Worm (Caenorhabditis elegans) whole organism, L2 larva: ENCODE measurements around the gene F59A7.5.

ENCODE experiments used
- C34F6.9 ChIP-seq: fragments of 150-350 bp; optimal IDR thresholded peaks from 2 replicates; lab custom pipeline; 2014; ENCODE audit warnings: missing biosample characterization, missing genetic modification characterization
- F13H6.1 ChIP-seq: sonication (generic microtip); optimal IDR thresholded peaks from 2 replicates; lab custom pipeline; 2016; ENCODE audit warnings: missing genetic modification characterization, missing compliant biosample characterization
- R02D3.7 ChIP-seq: fragments of 150-350 bp; optimal IDR thresholded peaks from 2 replicates; lab custom pipeline; 2014; ENCODE audit warnings: missing biosample characterization, missing genetic modification characterization
- Y55F3AM.14 ChIP-seq: fragments of 200-800 bp; sonication (Bioruptor generic); optimal IDR thresholded peaks from 2 replicates; lab custom pipeline; 2018; ENCODE audit warnings: mild to moderate bottlenecking, missing genetic modification characterization, missing compliant biosample characterization
- ZK546.5 ChIP-seq: sonication (generic microtip); optimal IDR thresholded peaks from 2 replicates; lab custom pipeline; 2017; ENCODE audit warnings: missing biosample characterization, missing genetic modification characterization
- alr-1 ChIP-seq: fragments of 150-350 bp; optimal IDR thresholded peaks from 2 replicates; lab custom pipeline; 2014; ENCODE audit warnings: missing biosample characterization, missing genetic modification characterization
- ama-1 ChIP-seq: fragments of 150-350 bp; optimal IDR thresholded peaks from 2 replicates; lab custom pipeline; 2018; ENCODE audit warnings: inconsistent platforms
- blmp-1 ChIP-seq: sonication (generic microtip); optimal IDR thresholded peaks from 2 replicates; lab custom pipeline; 2017; ENCODE audit warnings: missing genetic modification characterization, mild to moderate bottlenecking, missing compliant biosample characterization, antibody characterized with exemption, moderate library complexity; ENCODE audit not compliant: insufficient read depth
- ceh-16 ChIP-seq: fragments of 150-350 bp; optimal IDR thresholded peaks from 2 replicates; lab custom pipeline; 2014; ENCODE audit warnings: missing biosample characterization, missing genetic modification characterization
- ceh-82 ChIP-seq: fragments of 150-350 bp; optimal IDR thresholded peaks from 2 replicates; lab custom pipeline; 2014; ENCODE audit warnings: missing biosample characterization, missing genetic modification characterization
- crh-2 ChIP-seq: sonication (generic microtip); optimal IDR thresholded peaks from 2 replicates; lab custom pipeline; 2017; ENCODE audit warnings: missing biosample characterization, missing genetic modification characterization
- dmd-4 ChIP-seq: sonication (generic microtip); optimal IDR thresholded peaks from 2 replicates; lab custom pipeline; 2017; ENCODE audit warnings: missing biosample characterization, missing genetic modification characterization
- egl-27 ChIP-seq: sonication (generic microtip); optimal IDR thresholded peaks from 3 replicates; lab custom pipeline; 2017; ENCODE audit warnings: missing biosample characterization, missing genetic modification reagents, missing genetic modification characterization
- elt-1 ChIP-seq: fragments of 150-350 bp; optimal IDR thresholded peaks from 2 replicates; lab custom pipeline; 2014; ENCODE audit warnings: missing biosample characterization, missing genetic modification characterization
- elt-3 ChIP-seq: sonication (generic microtip); optimal IDR thresholded peaks from 2 replicates; lab custom pipeline; 2017; ENCODE audit warnings: missing biosample characterization, missing genetic modification characterization
- fos-1 ChIP-seq: fragments of 150-350 bp; optimal IDR thresholded peaks from 2 replicates; lab custom pipeline; 2014; ENCODE audit warnings: missing biosample characterization, missing genetic modification characterization
- lin-11 ChIP-seq: fragments of 150-350 bp; sonication (generic microtip); optimal IDR thresholded peaks from 2 replicates; lab custom pipeline; 2014; ENCODE audit warnings: missing biosample characterization, missing genetic modification characterization, inconsistent platforms, mixed read lengths
- lin-13 ChIP-seq: fragments of 150-350 bp; optimal IDR thresholded peaks from 2 replicates; lab custom pipeline; 2014; ENCODE audit warnings: missing biosample characterization, missing genetic modification reagents, missing genetic modification characterization
- lsy-2 ChIP-seq, 2 experiments: fragments of 150-350 bp in 1 of 2; sonication (generic microtip) in 1 of 2; optimal IDR thresholded peaks; 2 replicates each; lab custom pipeline; 2014 to 2017; ENCODE audit warnings: missing biosample characterization in 2 of 2, missing genetic modification characterization in 2 of 2
- mab-5 ChIP-seq: fragments of 150-350 bp; optimal IDR thresholded peaks from 2 replicates; lab custom pipeline; 2014; ENCODE audit warnings: missing biosample characterization, missing genetic modification characterization
- mbf-1 ChIP-seq: sonication (generic microtip); optimal IDR thresholded peaks from 2 replicates; lab custom pipeline; 2017; ENCODE audit warnings: missing biosample characterization, missing genetic modification characterization
- nhr-10 ChIP-seq: sonication (generic microtip); optimal IDR thresholded peaks from 2 replicates; lab custom pipeline; 2017; ENCODE audit warnings: missing biosample characterization, missing genetic modification characterization
- nhr-11 ChIP-seq: fragments of 150-350 bp; optimal IDR thresholded peaks from 2 replicates; lab custom pipeline; 2014; ENCODE audit warnings: missing biosample characterization, missing genetic modification characterization
- nhr-12 ChIP-seq: fragments of 150-350 bp; optimal IDR thresholded peaks from 2 replicates; lab custom pipeline; 2014; ENCODE audit warnings: missing biosample characterization, missing genetic modification characterization
- nhr-129 ChIP-seq: fragments of 150-350 bp; optimal IDR thresholded peaks from 2 replicates; lab custom pipeline; 2014; ENCODE audit warnings: missing biosample characterization, missing genetic modification characterization
- nhr-21 ChIP-seq: fragments of 150-350 bp; optimal IDR thresholded peaks from 2 replicates; lab custom pipeline; 2014; ENCODE audit warnings: missing biosample characterization, missing genetic modification characterization
- nhr-25 ChIP-seq: fragments of 150-350 bp; sonication (generic microtip); optimal IDR thresholded peaks from 3 replicates; lab custom pipeline; 2014; ENCODE audit warnings: missing biosample characterization, missing genetic modification characterization
- nhr-6 ChIP-seq: fragments of 150-350 bp; optimal IDR thresholded peaks from 2 replicates; lab custom pipeline; 2014; ENCODE audit warnings: missing biosample characterization, missing genetic modification characterization
- nhr-77 ChIP-seq: fragments of 150-350 bp; optimal IDR thresholded peaks from 2 replicates; lab custom pipeline; 2014; ENCODE audit warnings: missing biosample characterization, missing genetic modification characterization
- sem-4 ChIP-seq: fragments of 150-350 bp; optimal IDR thresholded peaks from 2 replicates; lab custom pipeline; 2014; ENCODE audit warnings: missing biosample characterization, missing genetic modification reagents, missing genetic modification characterization
- skn-1 ChIP-seq: sonication (generic microtip); optimal IDR thresholded peaks from 2 replicates; lab custom pipeline; 2017; ENCODE audit warnings: missing biosample characterization, missing genetic modification characterization
- sma-9 ChIP-seq, 2 experiments: fragments of 150-350 bp in 1 of 2; sonication (generic microtip) in 1 of 2; optimal IDR thresholded peaks; 2 replicates each; lab custom pipeline; 2014 to 2016; ENCODE audit warnings: missing genetic modification characterization in 2 of 2, mild to moderate bottlenecking in 1 of 2, missing biosample characterization in 1 of 2, missing compliant biosample characterization in 1 of 2, missing genetic modification reagents in 1 of 2, moderate library complexity in 1 of 2
- unc-39 ChIP-seq: fragments of 150-350 bp; optimal IDR thresholded peaks from 2 replicates; lab custom pipeline; 2014; ENCODE audit warnings: missing biosample characterization, missing genetic modification characterization
- unc-55 ChIP-seq: fragments of 150-350 bp; sonication (generic microtip); optimal IDR thresholded peaks from 3 replicates; lab custom pipeline; 2014; ENCODE audit warnings: missing biosample characterization, missing genetic modification reagents, missing genetic modification characterization
- unc-62 ChIP-seq: fragments of 150-350 bp; optimal IDR thresholded peaks from 2 replicates; lab custom pipeline; 2014; ENCODE audit warnings: missing biosample characterization, missing genetic modification reagents, missing genetic modification characterization
- zag-1 ChIP-seq: fragments of 150-350 bp; optimal IDR thresholded peaks from 2 replicates; lab custom pipeline; 2014; ENCODE audit warnings: missing biosample characterization, missing genetic modification characterization
- ztf-11 ChIP-seq: sonication (generic microtip); optimal IDR thresholded peaks from 2 replicates; lab custom pipeline; 2017; ENCODE audit warnings: missing biosample characterization, missing genetic modification characterization
- ztf-4 ChIP-seq: fragments of 150-350 bp; optimal IDR thresholded peaks from 2 replicates; lab custom pipeline; 2014; ENCODE audit warnings: missing biosample characterization, missing genetic modification characterization

F59A7.5 gene

ce11 chrV:2022374-2022773 is at the start of gene F59A7.5:
Gene F59A7.5, plus strand, starts transcription at chrV:2022674.
- TF ChIP-seq F13H6.1 (tag; lab: Kevin White, UChicago) (no peak), Y55F3AM.14 (GFP tag; lab: Kevin White, UChicago) (no peak), mab-5 (tag; lab: Kevin White, UChicago) (no peak), nhr-12 (tag; lab: Kevin White, UChicago) (no peak), lin-11 (no peak), ceh-82 (tag; lab: Kevin White, UChicago) (no peak), ZK546.5 (tag; lab: Kevin White, UChicago) (no peak), nhr-6 (tag; lab: Kevin White, UChicago) (no peak)

- TF ChIP-seq C34F6.9 (tag; lab: Kevin White, UChicago) = no peak
- no peak for TF ChIP-seq ama-1 (lab: Kevin White, UChicago)
- TF ChIP-seq lsy-2 (tag; optimal IDR thresholded peaks at IDR 0.05; lab: Kevin White, UChicago) = no peak
- TF ChIP-seq nhr-77 = no peak
- TF ChIP-seq elt-3 (tag; lab: Kevin White, UChicago) = no peak
- TF ChIP-seq nhr-10 (tag; lab: Kevin White, UChicago) = no peak
- no peak for TF ChIP-seq nhr-6 (tag; lab: Kevin White, UChicago)
- no peak for TF ChIP-seq fos-1 (tag; lab: Kevin White, UChicago)
- TF ChIP-seq nhr-25 (tag; lab: Kevin White, UChicago) = no peak
- TF ChIP-seq blmp-1 (tag; lab: Kevin White, UChicago) = no peak
- no peak for TF ChIP-seq ceh-82 (tag; lab: Kevin White, UChicago)
- TF ChIP-seq skn-1 (tag; lab: Kevin White, UChicago) = no peak
- TF ChIP-seq unc-55 (GFP tag; lab: Kevin White, UChicago) = no peak
- no peak for TF ChIP-seq ztf-11
- TF ChIP-seq ztf-4 (tag; lab: Kevin White, UChicago) = no peak
- TF ChIP-seq, all 48 proteins: peak for 0
Observed at ce11 chrV:1975049-1975448, 47.4 kb upstream of the F59A7.5 start, which contains the start of gene fbxa-201. Gene fbxa-201, plus strand, starts transcription at chrV:1975349.

- TF ChIP-seq nhr-10 (tag; lab: Kevin White, UChicago) (no peak), elt-1 (tag; lab: Kevin White, UChicago) (no peak), egl-27 (tag; lab: Kevin White, UChicago) (no peak), ZK546.5 (tag; lab: Kevin White, UChicago) (no peak), nhr-21 (no peak)
Observed at ce11 chrV:1978968-1979367, 43.5 kb upstream of the F59A7.5 start, which contains the start of gene T08B1.4. Gene T08B1.4, plus strand, starts transcription at chrV:1979268.

ce11 chrV:1986954-1987353 is 35.5 kb upstream of the F59A7.5 start, which contains the start of gene T08B1.1:
Gene T08B1.1, minus strand, starts transcription at chrV:1987045.
- TF ChIP-seq nhr-11 (no peak), fos-1 (tag; lab: Kevin White, UChicago) (peak; percentile 55), crh-2 (peak; percentile 27), sem-4 (tag; lab: Kevin White, UChicago) (no peak)

ce11 chrV:1989220-1989619 is 33.3 kb upstream of the F59A7.5 start:
- TF ChIP-seq R02D3.7 (tag; lab: Kevin White, UChicago) (no peak), dmd-4 (tag; lab: Kevin White, UChicago) (no peak), C34F6.9 (tag; lab: Kevin White, UChicago) (no peak), unc-55 (GFP tag; lab: Kevin White, UChicago) (no peak), elt-3 (tag; lab: Kevin White, UChicago) (no peak), zag-1 (tag; lab: Kevin White, UChicago) (no peak), nhr-129 (no peak), alr-1 (tag; lab: Kevin White, UChicago) (no peak), lin-13 (no peak), blmp-1 (tag; lab: Kevin White, UChicago) (no peak), nhr-10 (tag; lab: Kevin White, UChicago) (no peak), nhr-25 (tag; lab: Kevin White, UChicago) (no peak), lsy-2 (tag; optimal IDR thresholded peaks at IDR 0.05; lab: Kevin White, UChicago) (no peak), ceh-16 (tag; lab: Kevin White, UChicago) (no peak), crh-2 (peak; percentile 49), skn-1 (tag; lab: Kevin White, UChicago) (peak; percentile 6), mbf-1 (tag; lab: Kevin White, UChicago) (no peak), sma-9 (GFP tag; optimal IDR thresholded peaks at IDR 0.05; lab: Kevin White, UChicago) (no peak), sma-9 (tag; optimal IDR thresholded peaks at IDR 0.05; lab: Kevin White, UChicago) (no peak), unc-62 (no peak), ceh-82 (tag; lab: Kevin White, UChicago) (no peak), fos-1 (tag; lab: Kevin White, UChicago) (peak; percentile 58), unc-39 (tag; lab: Kevin White, UChicago) (no peak), nhr-77 (no peak)
